Worm (Caenorhabditis elegans): ENCODE results near the gene str-108.

Gene str-108

ce11 chrV:16175757-16176156 lies 9.7 kb downstream of the str-108 start, which contains the start of gene cyp-33D1:
cyp-33D1 (minus strand) TSS chrV:16175857.
- TF ChIP-seq W03F9.2 (tag; optimal IDR thresholded peaks at IDR 0.05) (no peak), dao-5 (tag; optimal IDR thresholded peaks at IDR 0.05) (no peak), him-1 (tag; optimal IDR thresholded peaks at IDR 0.05) (no peak)

- TF ChIP-seq him-1 (tag; optimal IDR thresholded peaks at IDR 0.05) (no peak), dao-5 (tag; optimal IDR thresholded peaks at IDR 0.05) (no peak), W03F9.2 (tag; optimal IDR thresholded peaks at IDR 0.05) (no peak)
Observed at ce11 chrV:16180350-16180749, 14.3 kb downstream of the str-108 start, which contains the start of gene str-106. str-106 (plus strand) TSS chrV:16180650.

DNA sequence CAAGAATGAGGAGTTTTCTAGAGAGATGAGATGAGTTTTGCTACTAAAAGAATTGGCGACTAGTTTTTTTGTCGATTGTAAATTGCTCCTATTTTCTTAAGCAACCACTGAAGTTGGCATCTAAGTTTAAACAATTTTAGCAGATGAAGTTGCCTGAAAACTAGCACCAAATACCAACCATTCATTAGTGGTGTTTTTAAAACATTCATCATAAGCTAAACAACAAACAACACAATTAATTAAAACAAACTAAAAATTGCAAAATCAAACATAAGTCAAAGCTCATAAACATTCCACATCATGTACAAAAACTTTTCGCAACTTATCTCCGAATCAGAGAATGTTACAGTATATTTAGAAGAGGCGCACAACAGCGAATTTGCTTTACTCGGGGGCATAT lies 16.1 kb downstream of the str-108 start, which contains the start of gene srz-13:
Gene srz-13 (plus strand): TSS at position 301 of the 400 bp plus-strand sequence.
- no peak for TF ChIP-seq W03F9.2 (tag; optimal IDR thresholded peaks at IDR 0.05)
- no peak for TF ChIP-seq dao-5 (tag; optimal IDR thresholded peaks at IDR 0.05)
- no peak for TF ChIP-seq him-1 (tag; optimal IDR thresholded peaks at IDR 0.05)

- TF ChIP-seq dao-5 (tag; optimal IDR thresholded peaks at IDR 0.05) (no peak), him-1 (tag; optimal IDR thresholded peaks at IDR 0.05) (no peak), W03F9.2 (tag; optimal IDR thresholded peaks at IDR 0.05) (no peak)
Observed at ce11 chrV:16182918-16183317, 16.9 kb downstream of the str-108 start, which contains the start of gene srh-277. srh-277 (plus strand) TSS chrV:16183218.

ce11 chrV:16183357-16183756 lies 17.3 kb downstream of the str-108 start, which contains the start of gene srz-14:
srz-14 (plus strand) TSS chrV:16183657.
- TF ChIP-seq him-1 (tag; optimal IDR thresholded peaks at IDR 0.05) (no peak), W03F9.2 (tag; optimal IDR thresholded peaks at IDR 0.05) (no peak)

DNA sequence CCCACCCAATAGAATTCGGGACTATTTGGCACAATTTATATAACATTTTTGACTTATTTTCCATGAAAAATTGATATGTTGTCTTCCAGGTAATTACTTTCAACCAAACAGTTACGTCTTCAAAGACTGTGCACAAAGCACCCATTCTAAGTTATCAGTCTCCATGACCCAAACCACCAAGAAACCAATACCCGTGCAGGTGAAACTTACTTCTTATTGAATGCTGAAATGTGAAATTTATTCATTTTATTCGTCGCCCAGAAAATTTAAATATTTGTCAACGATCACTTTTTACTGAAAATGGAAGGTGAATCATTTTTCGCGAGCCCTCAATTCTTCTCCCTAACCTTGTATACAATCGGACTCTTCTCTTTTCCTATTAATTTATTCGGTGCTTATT lies 24.4 kb downstream of the str-108 start, which contains the start of gene srh-281:
Gene srh-281 (plus strand): TSS at position 301 of the 400 bp plus-strand sequence.
- no peak for TF ChIP-seq W03F9.2 (tag; optimal IDR thresholded peaks at IDR 0.05)
- no peak for TF ChIP-seq dao-5 (tag; optimal IDR thresholded peaks at IDR 0.05)
- TF ChIP-seq him-1 (tag; optimal IDR thresholded peaks at IDR 0.05), result no peak

ce11 chrV:16192114-16192513 lies 26.1 kb downstream of the str-108 start, which contains the start of gene srh-279:
srh-279 (plus strand) TSS chrV:16192414.
- TF ChIP-seq him-1 (tag; optimal IDR thresholded peaks at IDR 0.05), result no peak
- TF ChIP-seq W03F9.2 (tag; optimal IDR thresholded peaks at IDR 0.05), result no peak
- TF ChIP-seq dao-5 (tag; optimal IDR thresholded peaks at IDR 0.05), result no peak

DNA sequence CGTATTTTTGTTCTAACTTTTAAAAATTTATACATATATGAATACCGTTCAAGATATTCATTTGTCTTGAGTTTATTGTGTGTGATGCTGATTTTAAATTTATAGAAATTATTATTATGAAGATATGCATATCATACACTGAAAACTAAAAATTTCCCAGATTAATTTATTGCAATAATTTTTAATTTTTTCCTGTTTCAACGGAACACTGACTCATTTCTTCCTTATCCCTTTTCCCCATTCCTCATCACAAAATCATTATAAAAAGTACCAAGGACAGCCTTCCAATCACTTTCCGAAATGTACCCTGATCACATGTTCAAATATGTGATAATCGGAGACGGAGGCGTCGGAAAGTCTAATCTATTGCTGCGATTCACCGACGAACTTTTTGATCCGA lies 28.6 kb downstream of the str-108 start, which contains the start of gene rabr-4:
Gene rabr-4 (plus strand): TSS at position 301 of the 400 bp plus-strand sequence.
- TF ChIP-seq dao-5 (tag; optimal IDR thresholded peaks at IDR 0.05) (no peak), W03F9.2 (tag; optimal IDR thresholded peaks at IDR 0.05) (no peak), him-1 (tag; optimal IDR thresholded peaks at IDR 0.05) (no peak)

DNA sequence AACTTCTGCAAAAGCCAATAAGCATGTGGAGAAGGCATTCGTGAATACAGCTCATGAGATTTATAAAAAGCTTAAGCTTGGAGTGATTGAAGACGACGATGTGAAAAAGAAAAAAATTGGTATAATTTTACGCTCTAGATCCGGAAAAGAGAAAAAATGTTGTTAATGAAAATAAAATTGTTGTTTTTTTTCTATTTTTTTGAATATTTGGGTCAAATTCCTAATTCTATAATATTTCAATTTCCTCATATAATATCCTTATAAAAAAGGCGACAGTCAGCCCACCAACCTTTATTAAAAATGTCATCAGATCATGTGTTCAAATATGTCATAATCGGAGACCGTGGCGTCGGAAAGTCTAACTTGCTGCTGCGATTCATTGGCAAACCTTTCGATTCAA lies 29.3 kb downstream of the str-108 start, which contains the start of gene rabr-3:
Gene rabr-3 (plus strand): TSS at position 301 of the 400 bp plus-strand sequence.
- TF ChIP-seq him-1 (tag; optimal IDR thresholded peaks at IDR 0.05), result no peak
- TF ChIP-seq W03F9.2 (tag; optimal IDR thresholded peaks at IDR 0.05), result no peak
- no peak for TF ChIP-seq dao-5 (tag; optimal IDR thresholded peaks at IDR 0.05)

DNA sequence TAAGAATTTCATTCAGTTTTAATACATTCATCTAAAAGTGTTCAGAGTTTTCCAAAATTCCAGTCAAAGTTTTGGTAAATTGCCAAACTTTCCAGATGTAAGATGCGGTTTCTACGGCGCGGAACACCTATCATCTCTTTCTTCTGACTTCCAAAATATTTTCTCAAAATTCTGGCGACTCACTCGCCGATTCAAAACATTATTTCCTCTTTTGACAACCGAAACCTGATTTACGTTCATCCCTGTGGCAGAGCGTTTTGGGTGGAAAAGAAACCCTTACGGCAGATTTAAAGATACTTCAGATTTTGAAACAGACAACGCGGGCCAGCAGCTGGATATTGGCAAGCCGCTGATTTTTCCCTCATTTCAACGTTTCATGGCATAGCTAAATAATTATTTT lies 32.0 kb downstream of the str-108 start, which contains the start of gene F11A5.5:
Gene F11A5.5 (plus strand): TSS at position 301 of the 400 bp plus-strand sequence.
- no peak for TF ChIP-seq W03F9.2 (tag; optimal IDR thresholded peaks at IDR 0.05)
- TF ChIP-seq him-1 (tag; optimal IDR thresholded peaks at IDR 0.05), result no peak
- TF ChIP-seq dao-5 (tag; optimal IDR thresholded peaks at IDR 0.05), result no peak

DNA sequence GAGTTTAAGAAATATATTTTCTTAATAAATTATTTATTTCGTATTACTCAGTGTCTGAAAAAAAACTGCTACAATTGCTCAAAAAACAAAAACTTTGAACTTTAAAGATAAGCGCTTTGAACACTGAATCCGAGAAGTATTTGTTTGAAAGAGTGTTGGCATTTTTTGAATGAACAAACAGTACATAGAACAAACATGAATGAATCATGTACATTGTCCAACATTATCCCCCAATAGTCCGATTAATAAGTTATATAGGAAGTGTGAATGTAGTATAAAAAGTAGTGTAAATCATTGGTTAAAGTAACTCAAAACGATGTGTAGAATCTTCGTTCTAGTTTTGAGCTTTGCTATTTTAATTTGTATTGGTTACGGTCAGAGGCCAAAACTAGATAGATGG lies 35.7 kb downstream of the str-108 start, which contains the start of gene F11A5.17:
Gene F11A5.17 (plus strand): TSS at position 301 of the 400 bp plus-strand sequence.
- no peak for TF ChIP-seq him-1 (tag; optimal IDR thresholded peaks at IDR 0.05)
- TF ChIP-seq W03F9.2 (tag; optimal IDR thresholded peaks at IDR 0.05), result no peak
- TF ChIP-seq dao-5 (tag; optimal IDR thresholded peaks at IDR 0.05), result no peak

- TF ChIP-seq him-1 (tag; optimal IDR thresholded peaks at IDR 0.05), result no peak
- TF ChIP-seq dao-5 (tag; optimal IDR thresholded peaks at IDR 0.05), result no peak
- TF ChIP-seq W03F9.2 (tag; optimal IDR thresholded peaks at IDR 0.05), result no peak
Observed at ce11 chrV:16202618-16203017, 36.6 kb downstream of the str-108 start, which contains the start of gene F11A5.18. F11A5.18 (plus strand) TSS chrV:16202918.

- TF ChIP-seq dao-5 (tag; optimal IDR thresholded peaks at IDR 0.05) (no peak), him-1 (tag; optimal IDR thresholded peaks at IDR 0.05) (no peak), W03F9.2 (tag; optimal IDR thresholded peaks at IDR 0.05) (no peak)
Observed at ce11 chrV:16204888-16205287, 38.9 kb downstream of the str-108 start, which contains the start of gene irld-26. irld-26 (plus strand) TSS chrV:16205188.

- no peak for TF ChIP-seq dao-5 (tag; optimal IDR thresholded peaks at IDR 0.05)
- no peak for TF ChIP-seq him-1 (tag; optimal IDR thresholded peaks at IDR 0.05)
- no peak for TF ChIP-seq W03F9.2 (tag; optimal IDR thresholded peaks at IDR 0.05)
Observed at ce11 chrV:16209837-16210236, 43.8 kb downstream of the str-108 start, which contains the start of gene oac-15. oac-15 (minus strand) TSS chrV:16209937.
